Worm (Caenorhabditis elegans) whole organism, young adult: ENCODE data around the gene nspg-5.

Experiments used
- hlh-26 ChIP-seq: fragments of 200-800 bp; sonication (Bioruptor generic); conservative IDR thresholded peaks from 2 replicates; pipeline ENCODE4 v1.3.6; 2022; ENCODE audit warnings: missing genetic modification reagents, missing genetic modification characterization, missing compliant biosample characterization
- hrde-1 ChIP-seq: sonication (generic microtip); optimal IDR thresholded peaks from 2 replicates; lab custom pipeline; 2016; ENCODE audit warnings: missing genetic modification characterization, mild to moderate bottlenecking, missing compliant biosample characterization, moderate library complexity, missing genotype, missing genetic modification reagents, borderline replicate concordance
- rpc-1 ChIP-seq, 2 experiments: fragments of 150-350 bp in 1 of 2; sonication (generic microtip) in 1 of 2; optimal IDR thresholded peaks; 2 replicates each; lab custom pipeline; 2014 to 2018; ENCODE audit warnings: missing biosample characterization in 1 of 2, missing genetic modification characterization in 1 of 2, missing genetic modification reagents in 1 of 2, missing genotype in 1 of 2
- xnd-1 ChIP-seq: sonication (generic microtip); optimal IDR thresholded peaks from 2 replicates; lab custom pipeline; 2016; ENCODE audit warnings: missing genotype, missing genetic modification reagents, missing genetic modification characterization, missing compliant biosample characterization

DNA sequence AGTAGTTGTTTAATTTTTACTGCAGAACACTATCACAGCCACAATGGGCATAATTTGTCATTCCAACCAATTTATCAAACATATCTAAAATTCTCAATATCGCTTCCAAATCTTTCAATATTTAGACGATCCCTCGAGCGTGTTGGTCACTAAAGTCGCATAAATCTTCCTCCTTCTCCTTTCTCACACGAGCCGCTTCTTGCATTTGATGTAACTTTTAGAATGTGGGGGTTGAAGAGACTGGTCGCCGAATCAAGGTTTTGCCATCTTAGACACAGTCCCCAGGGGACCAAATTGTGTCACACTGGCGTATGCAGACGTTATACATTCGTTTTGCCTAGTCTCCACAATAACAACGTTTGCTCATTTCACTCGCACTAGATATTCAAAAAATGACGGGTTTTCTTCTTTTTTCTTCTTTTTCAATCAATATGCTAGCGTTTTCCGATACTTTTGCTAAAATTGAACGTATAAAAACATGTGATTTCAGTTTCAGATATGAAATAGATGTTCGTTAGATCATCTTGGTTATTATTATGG lies 24.3 kb upstream of the nspg-5 start, which contains the start of gene gbb-1:
- TF ChIP-seq xnd-1, result no peak
- no peak for TF ChIP-seq hrde-1 (tag; lab: Kevin White, UChicago)
- TF ChIP-seq rpc-1 (optimal IDR thresholded peaks at IDR 0.05; lab: Kevin White, UChicago), result no peak
- no peak for TF ChIP-seq rpc-1 (tag; optimal IDR thresholded peaks at IDR 0.05; lab: Kevin White, UChicago)
- no peak for TF ChIP-seq hlh-26 (GFP tag; lab: Robert Waterston, UW)
